Worm (Caenorhabditis elegans): ENCODE data around the gene C50B8.6.
A peak's percentile ranks its signal among the peaks of the same experiment; 100 is the strongest.

Gene C50B8.6

ce11 chrV:13589494-13590176, 10.9 kb downstream of the C50B8.6 start, which contains the start of the genes F53F4.2 and F53F4.18:
Gene F53F4.2, minus strand, starts transcription at chrV:13589594.
Gene F53F4.18, plus strand, starts transcription at chrV:13590126.
- TF ChIP-seq rnt-1 (tag; optimal IDR thresholded peaks at IDR 0.05) (no peak), nhr-85 (tag) (no peak), dpl-1 (GFP tag; optimal IDR thresholded peaks at IDR 0.05) (no peak), sup-37 (GFP tag; optimal IDR thresholded peaks at IDR 0.05) (no peak), unc-62 (GFP tag; optimal IDR thresholded peaks at IDR 0.05) (no peak), hpl-2 (GFP tag; optimal IDR thresholded peaks at IDR 0.05) (no peak), grh-1 (GFP tag; IDR thresholded peaks at IDR 0.05) (no peak), pqm-1 (tag; optimal IDR thresholded peaks at IDR 0.05) (no peak), jun-1 (tag; optimal IDR thresholded peaks at IDR 0.05) (no peak)

ce11 chrV:13591504-13592174, 12.9 kb downstream of the C50B8.6 start, which contains the start of gene tbcb-1:
Gene tbcb-1, plus strand, starts transcription at chrV:13592124.
- TF ChIP-seq nhr-20 (tag; optimal IDR thresholded peaks at IDR 0.05): peak; percentile 60
- no peak for TF ChIP-seq jun-1 (tag; optimal IDR thresholded peaks at IDR 0.05)
- peak; percentile 57 for TF ChIP-seq swsn-7 (tag; optimal IDR thresholded peaks at IDR 0.05)
- TF ChIP-seq nhr-85 (tag): peak; percentile 32
- TF ChIP-seq efl-1 (optimal IDR thresholded peaks at IDR 0.05): peak; percentile 46 to 66
- TF ChIP-seq efl-1 (GFP tag; optimal IDR thresholded peaks at IDR 0.05 in 1 of 2): peak; percentile 58 to 95
- peak; percentile 69 for TF ChIP-seq dsc-1 (tag; optimal IDR thresholded peaks at IDR 0.05)
- TF ChIP-seq irx-1 (tag; optimal IDR thresholded peaks at IDR 0.05): peak; percentile 41
- TF ChIP-seq pqm-1 (tag; optimal IDR thresholded peaks at IDR 0.05): no peak
- TF ChIP-seq lin-13 (GFP tag; optimal IDR thresholded peaks at IDR 0.05): no peak
- peak; percentile 46 for TF ChIP-seq xbp-1 (tag; optimal IDR thresholded peaks at IDR 0.05)
- TF ChIP-seq mep-1 (tag; optimal IDR thresholded peaks at IDR 0.05): peak; percentile 63
- no peak for TF ChIP-seq ceh-88 (GFP tag; IDR thresholded peaks at IDR 0.05)
- peak; percentile 57 for TF ChIP-seq lin-15B (tag; optimal IDR thresholded peaks at IDR 0.05)
- TF ChIP-seq egl-13 (tag; optimal IDR thresholded peaks at IDR 0.05): peak; percentile 26
- peak; percentile 29 for TF ChIP-seq lir-3 (tag; optimal IDR thresholded peaks at IDR 0.05; ENCODE audit: poor library complexity)
- TF ChIP-seq dpl-1 (GFP tag; optimal IDR thresholded peaks at IDR 0.05): peak; percentile 33 to 74 (median 65)
- peak in 2 of 3 experiments; percentile 35 for TF ChIP-seq ceh-82 (tag; optimal IDR thresholded peaks at IDR 0.05)
- peak; percentile 67 for TF ChIP-seq nhr-47 (tag; optimal IDR thresholded peaks at IDR 0.05)
- TF ChIP-seq F16B12.6 (tag; optimal IDR thresholded peaks at IDR 0.05): no peak
- peak; percentile 37 for TF ChIP-seq nhr-90 (tag; optimal IDR thresholded peaks at IDR 0.05; ENCODE audit: poor library complexity)
- peak; percentile 37 for TF ChIP-seq blmp-1 (tag; optimal IDR thresholded peaks at IDR 0.05)
- TF ChIP-seq vab-15 (tag; optimal IDR thresholded peaks at IDR 0.05): no peak
- peak; percentile 58 for TF ChIP-seq rnt-1 (tag; optimal IDR thresholded peaks at IDR 0.05)
- no peak for TF ChIP-seq fkh-10 (GFP tag; optimal IDR thresholded peaks at IDR 0.05)
- TF ChIP-seq tbx-2 (tag; optimal IDR thresholded peaks at IDR 0.05): peak; percentile 37
- peak; percentile 66 for TF ChIP-seq nhr-71 (tag; optimal IDR thresholded peaks at IDR 0.05)
- TF ChIP-seq unc-130 (tag; optimal IDR thresholded peaks at IDR 0.05): no peak
- no peak for TF ChIP-seq nhr-77 (tag; optimal IDR thresholded peaks at IDR 0.05)
- TF ChIP-seq hpl-2 (GFP tag; optimal IDR thresholded peaks at IDR 0.05): no peak
- TF ChIP-seq lin-35 (GFP tag; optimal IDR thresholded peaks at IDR 0.05): peak; percentile 47 to 52
- TF ChIP-seq hlh-4 (tag; optimal IDR thresholded peaks at IDR 0.05): no peak
- TF ChIP-seq lsy-2 (tag; optimal IDR thresholded peaks at IDR 0.05): peak; percentile 46 to 53
- peak; percentile 4 for TF ChIP-seq fkh-4 (tag; optimal IDR thresholded peaks at IDR 0.05; ENCODE audit: borderline replicate concordance)
- peak; percentile 56 for TF ChIP-seq snu-23 (GFP tag; optimal IDR thresholded peaks at IDR 0.05)
- TF ChIP-seq snpc-4 (tag; optimal IDR thresholded peaks at IDR 0.05): peak; percentile 0

Measured in whole organism, L1 larva.